Worm (Caenorhabditis elegans) whole organism, young adult: ENCODE measurements around the gene Y46G5A.28.

Source experiments
- T26A5.8 ChIP-seq: sonication (generic microtip); optimal IDR thresholded peaks from 2 replicates; lab custom pipeline; 2016; ENCODE audit warnings: missing genetic modification characterization, missing compliant biosample characterization
- Y56A3A.18 ChIP-seq: fragments of 200-800 bp; sonication (Bioruptor generic); IDR thresholded peaks from 2 replicates; pipeline ENCODE4 v1.3.6; 2022; ENCODE audit warnings: missing genetic modification reagents, missing genetic modification characterization, missing compliant biosample characterization
- ama-1 ChIP-seq, 3 experiments: fragments of 150-350 bp in 1 of 3; sonication (generic microtip) in 2 of 3; optimal IDR thresholded peaks; 2 replicates each; lab custom pipeline; 2014 to 2018; ENCODE audit warnings: missing biosample characterization in 2 of 3, missing genetic modification characterization in 2 of 3, missing genetic modification reagents in 2 of 3
- athp-1 ChIP-seq: sonication (generic microtip); optimal IDR thresholded peaks from 2 replicates; lab custom pipeline; 2017; ENCODE audit warnings: mild to moderate bottlenecking, missing genetic modification characterization, missing compliant biosample characterization
- die-1 ChIP-seq: sonication (generic microtip); optimal IDR thresholded peaks from 2 replicates; lab custom pipeline; 2016; ENCODE audit warnings: missing genotype, mild to moderate bottlenecking, missing genetic modification characterization, missing compliant biosample characterization
- him-1 ChIP-seq: sonication (generic microtip); optimal IDR thresholded peaks from 2 replicates; lab custom pipeline; 2016; ENCODE audit warnings: missing genotype, missing genetic modification reagents, missing genetic modification characterization, missing compliant biosample characterization
- let-526 ChIP-seq: fragments of 200-800 bp; sonication (Bioruptor generic); IDR thresholded peaks from 2 replicates; pipeline ENCODE4 v1.3.6; 2022; ENCODE audit warnings: missing genetic modification reagents, missing genetic modification characterization, missing compliant biosample characterization
- nfyb-1 ChIP-seq: fragments of 200-800 bp; sonication (Bioruptor generic); IDR thresholded peaks from 2 replicates; pipeline ENCODE4 v1.3.6; 2022; ENCODE audit warnings: missing genetic modification reagents, missing genetic modification characterization, missing compliant biosample characterization
- sea-2 ChIP-seq: fragments of 200-800 bp; sonication (Bioruptor generic); IDR thresholded peaks from 2 replicates; pipeline ENCODE4 v1.3.6; 2022; ENCODE audit warnings: missing genetic modification characterization, missing compliant biosample characterization
- snpc-1.1 ChIP-seq: sonication (generic microtip); optimal IDR thresholded peaks from 2 replicates; lab custom pipeline; 2017; ENCODE audit warnings: missing genetic modification characterization, mild to moderate bottlenecking, missing compliant biosample characterization, antibody characterized with exemption, moderate library complexity, missing genotype, missing genetic modification reagents; ENCODE audit not compliant: insufficient read depth
- somi-1 ChIP-seq: fragments of 200-800 bp; sonication (Bioruptor generic); optimal IDR thresholded peaks from 2 replicates; lab custom pipeline; 2018; ENCODE audit warnings: mild to moderate bottlenecking, missing genetic modification characterization, missing compliant biosample characterization
- unc-62 ChIP-seq: fragments of 150-350 bp; optimal IDR thresholded peaks from 2 replicates; lab custom pipeline; 2014; ENCODE audit warnings: missing biosample characterization, missing genetic modification reagents, missing genetic modification characterization

ce11 chrII:12816412-12817146 is 33.6 kb upstream of the Y46G5A.28 start, which contains the start of gene acl-7:
- no peak for TF ChIP-seq unc-62 (GFP tag; lab: Kevin White, UChicago)
- TF ChIP-seq him-1 (tag; lab: Kevin White, UChicago) = no peak
- no peak for TF ChIP-seq snpc-1.1 (tag; lab: Kevin White, UChicago)
- no peak for TF ChIP-seq nfyb-1 (GFP tag; lab: Robert Waterston, UW)
- no peak for TF ChIP-seq die-1
- TF ChIP-seq sea-2 (GFP tag; lab: Robert Waterston, UW) = no peak
- TF ChIP-seq ama-1 (optimal IDR thresholded peaks at IDR 0.05; lab: Kevin White, UChicago) = no peak
- no peak for TF ChIP-seq ama-1 (GFP tag; optimal IDR thresholded peaks at IDR 0.05; lab: Kevin White, UChicago)
- no peak for TF ChIP-seq T26A5.8 (tag; lab: Kevin White, UChicago)
- no peak for TF ChIP-seq Y56A3A.18 (GFP tag; lab: Robert Waterston, UW)
- TF ChIP-seq let-526 (GFP tag; lab: Robert Waterston, UW) = no peak
- TF ChIP-seq somi-1 = no peak
- no peak for TF ChIP-seq athp-1 (tag; lab: Kevin White, UChicago)
